Worm (Caenorhabditis elegans): ENCODE measurements around the gene sup-10.

The sup-10 gene

ce11 chrX:17513507-17514113, 14.5 kb upstream of the sup-10 start, which contains the start of gene nhr-1 (continued):
- TF ChIP-seq tag-97 (GFP tag; IDR thresholded peaks at IDR 0.05) (no peak), attf-4 (tag; optimal IDR thresholded peaks at IDR 0.05) (no peak), nhr-6 (tag; optimal IDR thresholded peaks at IDR 0.05) (peak; percentile 68), mdt-29 (GFP tag; IDR thresholded peaks at IDR 0.05) (no peak), hif-1 (tag; optimal IDR thresholded peaks at IDR 0.05) (peak; percentile 33 to 83), dmd-6 (GFP tag; IDR thresholded peaks at IDR 0.05) (peak; percentile 92), nhr-11 (tag; optimal IDR thresholded peaks at IDR 0.05) (peak; percentile 82), dpl-1 (GFP tag; optimal IDR thresholded peaks at IDR 0.05) (peak; percentile 34), hlh-30 (tag; optimal IDR thresholded peaks at IDR 0.05; ENCODE audit: insufficient read depth) (peak; percentile 95), duxl-1 (tag; optimal IDR thresholded peaks at IDR 0.05; ENCODE audit: poor library complexity) (no peak), daf-19 (GFP tag; conservative IDR thresholded peaks at IDR 0.05) (0 out of 2 replicates have a peak, but pooled peaks have one; percentile 35), F10B5.3 (tag; optimal IDR thresholded peaks at IDR 0.05) (peak; percentile 40), hmg-1.1 (GFP tag; IDR thresholded peaks at IDR 0.05) (peak; percentile 88), zfp-3 (GFP tag; conservative IDR thresholded peaks at IDR 0.05) (no peak), mdl-1 (tag; optimal IDR thresholded peaks at IDR 0.05) (peak; percentile 89 to 93), nhr-25 (tag; optimal IDR thresholded peaks at IDR 0.05; ENCODE audit: borderline replicate concordance, insufficient read depth) (peak; percentile 16), lim-7 (GFP tag; IDR thresholded peaks at IDR 0.05) (peak; percentile 57; the same call in 1 of the 2 replicates), saeg-2 (GFP tag; IDR thresholded peaks at IDR 0.05) (0 out of 2 replicates have a peak, but pooled peaks have one; percentile 49), zag-1 (tag; optimal IDR thresholded peaks at IDR 0.05) (peak; percentile 72), lsy-2 (tag; optimal IDR thresholded peaks at IDR 0.05) (peak; percentile 79 to 85), php-3 (GFP tag; IDR thresholded peaks at IDR 0.05) (no peak), gei-8 (GFP tag; optimal IDR thresholded peaks at IDR 0.05) (peak; percentile 81), spr-1 (tag; optimal IDR thresholded peaks at IDR 0.05) (peak; percentile 44), F49E8.2 (tag; optimal IDR thresholded peaks at IDR 0.05; ENCODE audit: borderline replicate concordance) (no peak), snpc-4 (tag; optimal IDR thresholded peaks at IDR 0.05) (no peak), lin-1 (GFP tag; IDR thresholded peaks at IDR 0.05) (peak; percentile 44; the same call in 1 of the 2 replicates), T26A8.4 (GFP tag; IDR thresholded peaks at IDR 0.05) (peak; percentile 72; the same call in 1 of the 2 replicates), Y105C5A.15 (GFP tag; IDR thresholded peaks at IDR 0.05) (no peak), set-16 (GFP tag; IDR thresholded peaks at IDR 0.05) (peak; percentile 79), fos-1 (tag; optimal IDR thresholded peaks at IDR 0.05) (no peak), nhr-111 (GFP tag; optimal IDR thresholded peaks at IDR 0.05) (no peak), ces-1 (GFP tag; optimal IDR thresholded peaks at IDR 0.05) (no peak), ztf-7 (tag; optimal IDR thresholded peaks at IDR 0.05) (no peak), ceh-28 (tag; optimal IDR thresholded peaks at IDR 0.05) (peak; percentile 52), madf-5 (GFP tag; IDR thresholded peaks at IDR 0.05) (no peak), egl-43 (GFP tag; IDR thresholded peaks at IDR 0.05) (peak; percentile 75), mes-2 (tag; optimal IDR thresholded peaks at IDR 0.05; ENCODE audit: poor library complexity, severe bottlenecking) (peak; percentile 68), Y48G9A.11 (GFP tag; IDR thresholded peaks at IDR 0.05) (no peak), T20F7.1 (GFP tag; optimal IDR thresholded peaks at IDR 0.05) (no peak), nhr-41 (GFP tag; IDR thresholded peaks at IDR 0.05) (no peak), ama-1 (optimal IDR thresholded peaks at IDR 0.05) (no peak), unc-130 (GFP tag; optimal IDR thresholded peaks at IDR 0.05) (no peak), D1046.2 (GFP tag; IDR thresholded peaks at IDR 0.05) (no peak), unc-62 (GFP tag; optimal IDR thresholded peaks at IDR 0.05 in 1 of 2) (peak in 1 of 2 experiments; percentile 100), unc-62 (tag; optimal IDR thresholded peaks at IDR 0.05) (no peak), nhr-42 (GFP tag; IDR thresholded peaks at IDR 0.05) (no peak), mxl-2 (GFP tag; conservative IDR thresholded peaks at IDR 0.05) (no peak), R02D3.7 (tag; optimal IDR thresholded peaks at IDR 0.05) (no peak), daf-16 (GFP tag; optimal IDR thresholded peaks at IDR 0.05) (peak in 1 of 2 experiments; percentile 85), daf-16 (tag; optimal IDR thresholded peaks at IDR 0.05) (peak; percentile 71)
